Fruit fly (Drosophila melanogaster) whole organism, embryonic: ENCODE data around the gene CG4645.

Source experiments
- Bdp1 ChIP-seq: fragments of 200-800 bp; sonication (Bioruptor generic); optimal IDR thresholded peaks from 3 replicates; lab custom pipeline; 2016; ENCODE audit warnings: missing biosample characterization, missing genetic modification characterization
- Bteb2 ChIP-seq: fragments of 200-800 bp; sonication (Bioruptor generic); optimal IDR thresholded peaks from 2 replicates; lab custom pipeline; 2016; ENCODE audit warnings: missing biosample characterization, missing genetic modification characterization
- CG10431 ChIP-seq: fragments of 200-800 bp; sonication (Bioruptor generic); optimal IDR thresholded peaks from 3 replicates; lab custom pipeline; 2018; ENCODE audit warnings: missing biosample characterization, mild to moderate bottlenecking, missing genetic modification characterization
- CG11247 ChIP-seq: fragments of 200-800 bp; sonication (Bioruptor generic); IDR thresholded peaks from 2 replicates; pipeline ENCODE4 v1.3.6; 2022; ENCODE audit warnings: missing biosample characterization, missing genetic modification characterization
- CG12155 ChIP-seq: fragments of 200-800 bp; sonication (Bioruptor generic); optimal IDR thresholded peaks from 3 replicates; lab custom pipeline; 2016; ENCODE audit warnings: missing biosample characterization, missing genetic modification characterization
- CG12942 ChIP-seq: fragments of 200-800 bp; sonication (Bioruptor generic); optimal IDR thresholded peaks from 3 replicates; lab custom pipeline; 2016; ENCODE audit warnings: missing biosample characterization, missing genetic modification characterization
- CG13287 ChIP-seq: fragments of 200-800 bp; sonication (Bioruptor generic); IDR thresholded peaks from 2 replicates; pipeline ENCODE4 v1.3.6; 2022; ENCODE audit warnings: missing biosample characterization, missing genetic modification characterization; ENCODE audit not compliant: partially characterized antibody
- CG14050 ChIP-seq: fragments of 200-800 bp; sonication (Bioruptor generic); IDR thresholded peaks from 3 replicates; pipeline ENCODE4 v1.3.6; 2022; ENCODE audit warnings: missing biosample characterization, missing genetic modification characterization
- CG14441 ChIP-seq: fragments of 200-800 bp; sonication (Bioruptor generic); IDR thresholded peaks from 2 replicates; pipeline ENCODE4 v1.3.6; 2022; ENCODE audit warnings: missing biosample characterization, missing genetic modification characterization
- CG14965 ChIP-seq: fragments of 200-800 bp; sonication (Bioruptor generic); optimal IDR thresholded peaks from 2 replicates; lab custom pipeline; 2016; ENCODE audit warnings: missing biosample characterization, missing genetic modification characterization, borderline replicate concordance
- CG15601 ChIP-seq: fragments of 200-800 bp; sonication (Bioruptor generic); optimal IDR thresholded peaks from 3 replicates; lab custom pipeline; 2019; ENCODE audit warnings: missing biosample characterization, mild to moderate bottlenecking, missing genetic modification characterization, moderate library complexity
- CG17568 ChIP-seq: fragments of 200-800 bp; sonication (Bioruptor generic); optimal IDR thresholded peaks from 2 replicates; lab custom pipeline; 2018; ENCODE audit warnings: missing biosample characterization, mild to moderate bottlenecking, missing genetic modification characterization, moderate library complexity
- CG32772 ChIP-seq: fragments of 200-800 bp; sonication (Bioruptor generic); IDR thresholded peaks from 2 replicates; pipeline ENCODE4 v1.3.6; 2022; ENCODE audit warnings: missing biosample characterization, missing genetic modification characterization
- CG4282 ChIP-seq: fragments of 200-800 bp; sonication (Bioruptor generic); optimal IDR thresholded peaks from 2 replicates; lab custom pipeline; 2016; ENCODE audit warnings: missing biosample characterization, missing genetic modification characterization
- CG4360 ChIP-seq: fragments of 200-800 bp; sonication (Bioruptor generic); IDR thresholded peaks from 2 replicates; pipeline ENCODE4 v1.3.6; 2022; ENCODE audit warnings: missing biosample characterization, missing genetic modification characterization
- CG43689 ChIP-seq: fragments of 200-800 bp; sonication (Bioruptor generic); IDR thresholded peaks from 2 replicates; pipeline ENCODE4 v1.3.6; 2022; ENCODE audit warnings: missing biosample characterization, missing genetic modification characterization
- CG5953 ChIP-seq: fragments of 200-800 bp; sonication (Bioruptor generic); IDR thresholded peaks from 2 replicates; pipeline ENCODE4 v1.3.6; 2022; ENCODE audit warnings: missing biosample characterization, missing genetic modification characterization
- CG6254 ChIP-seq: fragments of 200-800 bp; sonication (Bioruptor generic); optimal IDR thresholded peaks from 3 replicates; lab custom pipeline; 2017; ENCODE audit warnings: mild to moderate bottlenecking, missing biosample characterization, missing genetic modification reagents, missing genetic modification characterization
- CG6272 ChIP-seq: fragments of 200-800 bp; sonication (Bioruptor generic); IDR thresholded peaks from 2 replicates; pipeline ENCODE4 v1.3.6; 2022; ENCODE audit warnings: missing biosample characterization, missing genetic modification characterization
- CG6854 ChIP-seq: fragments of 200-800 bp; sonication (Bioruptor generic); optimal IDR thresholded peaks from 3 replicates; lab custom pipeline; 2017; ENCODE audit warnings: missing biosample characterization, mild to moderate bottlenecking, missing genetic modification characterization
- CG8281 ChIP-seq: fragments of 200-800 bp; sonication (Bioruptor generic); optimal IDR thresholded peaks from 2 replicates; lab custom pipeline; 2018; ENCODE audit warnings: missing biosample characterization, mild to moderate bottlenecking, missing genetic modification characterization, moderate library complexity
- CG8924 ChIP-seq: fragments of 200-800 bp; optimal IDR thresholded peaks from 3 replicates; lab custom pipeline; 2019; ENCODE audit warnings: missing biosample characterization, mild to moderate bottlenecking, missing genetic modification characterization, moderate library complexity
- Deaf1 ChIP-seq: fragments of 200-800 bp; optimal IDR thresholded peaks from 3 replicates; lab custom pipeline; 2019; ENCODE audit warnings: missing biosample characterization, mild to moderate bottlenecking, missing genetic modification characterization, moderate library complexity
- Dip2 ChIP-seq: fragments of 200-800 bp; sonication (Bioruptor generic); IDR thresholded peaks from 2 replicates; pipeline ENCODE4 v1.3.6; 2022; ENCODE audit warnings: missing biosample characterization, missing genetic modification characterization
- Dip3 ChIP-seq: fragments of 200-800 bp; sonication (Bioruptor generic); optimal IDR thresholded peaks from 3 replicates; lab custom pipeline; 2016; ENCODE audit warnings: missing biosample characterization, missing genetic modification characterization
- Drgx ChIP-seq: fragments of 200-800 bp; sonication (Bioruptor generic); IDR thresholded peaks from 2 replicates; pipeline ENCODE4 v1.3.6; 2022; ENCODE audit warnings: missing biosample characterization, missing genetic modification characterization
- ERR ChIP-seq: fragments of 200-800 bp; sonication (Bioruptor generic); optimal IDR thresholded peaks from 2 replicates; lab custom pipeline; 2016; ENCODE audit warnings: missing biosample characterization, missing genetic modification characterization
- HLH4C ChIP-seq: fragments of 200-800 bp; sonication (Bioruptor generic); IDR thresholded peaks from 3 replicates; pipeline ENCODE4 v1.3.6; 2022; ENCODE audit warnings: missing biosample characterization, missing genetic modification characterization; ENCODE audit not compliant: partially characterized antibody
- HLH54F ChIP-seq: fragments of 200-800 bp; sonication (Bioruptor generic); optimal IDR thresholded peaks from 3 replicates; lab custom pipeline; 2016; ENCODE audit warnings: missing biosample characterization, missing genetic modification characterization
- Kr ChIP-seq: fragments of 200-800 bp; sonication (Bioruptor generic); optimal IDR thresholded peaks from 2 replicates; lab custom pipeline; 2017; ENCODE audit warnings: missing biosample characterization, mild to moderate bottlenecking, missing genetic modification characterization
- Lpt ChIP-seq: fragments of >200 bp; optimal IDR thresholded peaks from 2 replicates; lab custom pipeline; 2018; ENCODE audit warnings: missing biosample characterization, missing genetic modification characterization
- Rx ChIP-seq: fragments of 200-800 bp; sonication (Bioruptor generic); IDR thresholded peaks from 2 replicates; pipeline ENCODE4 v1.3.6; 2022; ENCODE audit warnings: missing biosample characterization, missing genetic modification characterization
- Side ChIP-seq: fragments of 200-800 bp; sonication (Bioruptor generic); optimal IDR thresholded peaks from 2 replicates; lab custom pipeline; 2016; ENCODE audit warnings: missing biosample characterization, missing genetic modification characterization
- Sry-δ ChIP-seq: fragments of 200-800 bp; sonication (Bioruptor generic); optimal IDR thresholded peaks from 2 replicates; lab custom pipeline; 2016; ENCODE audit warnings: missing biosample characterization, missing genetic modification characterization
- cad ChIP-seq: fragments of >200 bp; optimal IDR thresholded peaks from 2 replicates; lab custom pipeline; 2017; ENCODE audit warnings: missing biosample characterization, missing genetic modification characterization
- chif ChIP-seq, 2 experiments: fragments of 200-800 bp; sonication (Bioruptor generic); optimal IDR thresholded peaks; 3 replicates each; lab custom pipeline; 2016; ENCODE audit warnings: missing biosample characterization in 2 of 2, missing genetic modification characterization in 2 of 2
- fd96Cb ChIP-seq: fragments of 200-800 bp; sonication (Bioruptor generic); optimal IDR thresholded peaks from 2 replicates; lab custom pipeline; 2018; ENCODE audit warnings: missing biosample characterization, mild to moderate bottlenecking, missing genetic modification characterization, moderate library complexity
- gce ChIP-seq: fragments of 200-800 bp; sonication (Bioruptor generic); IDR thresholded peaks from 3 replicates; pipeline ENCODE4 v1.3.6; 2022; ENCODE audit warnings: missing biosample characterization, missing genetic modification characterization
- gfzf ChIP-seq: fragments of 200-800 bp; sonication (Bioruptor generic); optimal IDR thresholded peaks from 2 replicates; lab custom pipeline; 2016; ENCODE audit warnings: missing biosample characterization, mild to moderate bottlenecking, missing genetic modification characterization, moderate library complexity
- hbn ChIP-seq: fragments of 200-800 bp; sonication (Bioruptor generic); IDR thresholded peaks from 2 replicates; pipeline ENCODE4 v1.3.6; 2022; ENCODE audit warnings: missing biosample characterization, missing genetic modification characterization; ENCODE audit not compliant: partially characterized antibody
- hth ChIP-seq: fragments of >200 bp; optimal IDR thresholded peaks from 2 replicates; lab custom pipeline; 2017; ENCODE audit warnings: inconsistent platforms
- inv ChIP-seq: fragments of 200-800 bp; sonication (Bioruptor generic); IDR thresholded peaks from 2 replicates; pipeline ENCODE4 v1.3.6; 2022; ENCODE audit warnings: missing biosample characterization, missing genetic modification characterization; ENCODE audit not compliant: partially characterized antibody
- klu ChIP-seq: fragments of 200-800 bp; sonication (Bioruptor generic); IDR thresholded peaks from 2 replicates; pipeline ENCODE4 v1.3.6; 2022; ENCODE audit warnings: missing biosample characterization, missing genetic modification characterization
- lov ChIP-seq, 2 experiments: fragments of 200-800 bp in 1 of 2; fragments of >200 bp in 1 of 2; sonication (Bioruptor generic) in 1 of 2; IDR thresholded peaks in 1 of 2; optimal IDR thresholded peaks in 1 of 2; 2 replicates in 1 of 2; 3 replicates in 1 of 2; pipeline versions ENCODE4 v1.3.6 to Lab custom; 2017 to 2022; ENCODE audit warnings: missing biosample characterization in 1 of 2, missing genetic modification characterization in 1 of 2
- ro ChIP-seq: fragments of 200-800 bp; sonication (Bioruptor generic); IDR thresholded peaks from 2 replicates; pipeline ENCODE4 v1.3.6; 2022; ENCODE audit warnings: missing biosample characterization, missing genetic modification characterization
- sc ChIP-seq, 3 experiments: fragments of >200 bp in 2 of 3; fragments of 200-800 bp in 1 of 3; sonication (Bioruptor generic) in 1 of 3; optimal IDR thresholded peaks; 2 replicates in 2 of 3; 3 replicates in 1 of 3; lab custom pipeline; 2017; ENCODE audit warnings: mild to moderate bottlenecking in 1 of 3, missing biosample characterization in 1 of 3, missing genetic modification characterization in 1 of 3, missing genetic modification reagents in 1 of 3
- seq ChIP-seq: fragments of 200-800 bp; sonication (Bioruptor generic); IDR thresholded peaks from 2 replicates; pipeline ENCODE4 v1.3.6; 2022; ENCODE audit warnings: missing biosample characterization, missing genetic modification characterization
- ssp ChIP-seq: fragments of 200-800 bp; sonication (Bioruptor generic); IDR thresholded peaks from 2 replicates; pipeline ENCODE4 v1.3.6; 2022; ENCODE audit warnings: missing biosample characterization, missing genetic modification characterization
- wdn ChIP-seq: fragments of 200-800 bp; sonication (Bioruptor generic); IDR thresholded peaks from 2 replicates; pipeline ENCODE4 v1.3.6; 2022; ENCODE audit warnings: missing biosample characterization, missing genetic modification characterization

CG4645 gene

dm6 chrX:12909577-12910426 lies at the start of gene CG4645, which contains the start of gene Brms1 (continued):
- no peak for TF ChIP-seq gce (GFP tag; lab: Robert Waterston, UW)
- TF ChIP-seq Dip3 (GFP tag; lab: Kevin White, UChicago), result no peak
- peak; percentile 44 for TF ChIP-seq gfzf
- no peak for TF ChIP-seq klu (GFP tag; lab: Robert Waterston, UW)
- no peak for TF ChIP-seq hth
- peak in 1 of 2 experiments; percentile 5 for TF ChIP-seq chif (GFP tag; optimal IDR thresholded peaks at IDR 0.05; lab: Kevin White, UChicago)
- no peak for TF ChIP-seq sc (optimal IDR thresholded peaks at IDR 0.05; lab: Kevin White, UChicago)
- no peak for TF ChIP-seq sc (GFP tag; optimal IDR thresholded peaks at IDR 0.05; lab: Kevin White, UChicago)
- TF ChIP-seq ERR (GFP tag; lab: Kevin White, UChicago), result no peak
- no peak for TF ChIP-seq Side (GFP tag; lab: Kevin White, UChicago)
- TF ChIP-seq CG17568 (GFP tag; lab: Kevin White, UChicago), result no peak
- peak; percentile 48; the same call in 1 of the 2 replicates for TF ChIP-seq ssp
- TF ChIP-seq CG6854 (GFP tag; lab: Kevin White, UChicago), result no peak
- no peak; the same call in 1 of the 2 replicates for TF ChIP-seq CG43689
- no peak for TF ChIP-seq Bdp1 (GFP tag; lab: Kevin White, UChicago)
- TF ChIP-seq HLH4C (GFP tag; lab: Robert Waterston, UW), result peak; percentile 62; the same call in 2 of the 3 replicates
- no peak for TF ChIP-seq lov (optimal IDR thresholded peaks at IDR 0.05; lab: Kevin White, UChicago)
- TF ChIP-seq lov (GFP tag; IDR thresholded peaks at IDR 0.05; lab: Robert Waterston, UW), result no peak
- no peak for TF ChIP-seq cad (GFP tag; lab: Kevin White, UChicago)
- TF ChIP-seq Deaf1 (tag; lab: Kevin White, UChicago), result no peak
- no peak for TF ChIP-seq Lpt (GFP tag; lab: Kevin White, UChicago)
- TF ChIP-seq CG5953, result no peak
- peak; percentile 32 for TF ChIP-seq CG12155 (GFP tag; lab: Kevin White, UChicago)
- TF ChIP-seq Drgx, result no peak
- TF ChIP-seq seq (GFP tag; lab: Robert Waterston, UW), result no peak
- no peak for TF ChIP-seq Dip2 (GFP tag; lab: Robert Waterston, UW)
- no peak for TF ChIP-seq CG32772 (GFP tag; lab: Robert Waterston, UW)
- TF ChIP-seq CG8281, result no peak
- TF ChIP-seq ro (GFP tag; lab: Robert Waterston, UW), result no peak
- TF ChIP-seq inv (GFP tag; lab: Robert Waterston, UW), result no peak
- TF ChIP-seq wdn (GFP tag; lab: Robert Waterston, UW), result no peak
- no peak for TF ChIP-seq CG10431
- TF ChIP-seq HLH54F, result peak; percentile 56
- TF ChIP-seq CG15601, result peak; percentile 35
- TF ChIP-seq CG6272 (GFP tag; lab: Robert Waterston, UW), result peak; percentile 43; the same call in 1 of the 2 replicates
- TF ChIP-seq CG11247 (GFP tag; lab: Robert Waterston, UW), result peak; percentile 19; the same call in 1 of the 2 replicates
- no peak for TF ChIP-seq hbn (GFP tag; lab: Robert Waterston, UW)
- no peak for TF ChIP-seq Rx (GFP tag; lab: Robert Waterston, UW)
- TF ChIP-seq CG4360, result no peak
- TF ChIP-seq CG14441, result peak; percentile 28; the same call in 1 of the 2 replicates
- no peak for TF ChIP-seq Kr (GFP tag; lab: Kevin White, UChicago)
- peak; percentile 60 for TF ChIP-seq Sry-δ (GFP tag; lab: Kevin White, UChicago)
- TF ChIP-seq CG4282 (GFP tag; lab: Kevin White, UChicago), result no peak
- no peak for TF ChIP-seq CG6254 (GFP tag; lab: Kevin White, UChicago)
- no peak for TF ChIP-seq CG14050 (GFP tag; lab: Robert Waterston, UW)
- TF ChIP-seq CG14965 (GFP tag; lab: Kevin White, UChicago), result no peak
- peak; percentile 3 for TF ChIP-seq Bteb2
- peak; percentile 29 for TF ChIP-seq CG13287 (GFP tag; lab: Robert Waterston, UW)
- peak; percentile 28 for TF ChIP-seq fd96Cb (tag; lab: Kevin White, UChicago)
- peak; percentile 46 for TF ChIP-seq CG12942
- peak; percentile 41 for TF ChIP-seq CG8924 (tag; lab: Kevin White, UChicago)
